Fruit fly (Drosophila melanogaster): Measurements from ENCODE around the gene Srp72.

Srp72 gene

DNA sequence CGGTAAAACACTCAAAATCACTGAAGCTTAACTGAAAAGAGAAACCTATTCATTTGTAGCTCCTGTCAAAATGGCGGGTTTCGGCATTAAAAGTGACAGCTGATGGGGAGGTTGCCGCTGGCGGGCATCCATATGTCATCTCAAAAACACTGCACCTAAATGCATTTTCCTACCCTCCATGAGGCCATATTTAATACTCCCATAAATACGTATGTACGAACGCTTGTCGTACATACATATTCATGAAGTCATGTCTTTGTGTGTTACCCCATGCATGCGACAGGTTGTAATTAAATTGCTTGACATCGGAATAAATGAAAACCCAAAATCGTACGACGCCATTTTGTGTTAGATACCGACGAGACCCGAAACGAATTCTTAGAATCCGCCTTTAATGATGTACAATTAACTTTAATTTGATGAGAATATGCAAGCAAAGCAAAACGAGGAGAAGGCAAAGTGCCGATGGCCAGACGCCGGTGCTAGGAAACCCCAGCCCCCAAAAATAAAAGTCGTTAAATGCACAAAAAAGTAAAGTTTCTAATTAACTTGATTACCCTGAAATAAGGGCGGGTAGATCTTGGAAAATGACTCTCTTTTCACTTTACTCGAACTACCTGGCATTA, 7.9 kb downstream of the Srp72 start:
- no peak for TF ChIP-seq CG14655 (GFP tag; optimal IDR thresholded peaks at IDR 0.05)
- TF ChIP-seq Ets98B (GFP tag; IDR thresholded peaks at IDR 0.05), result no peak

DNA sequence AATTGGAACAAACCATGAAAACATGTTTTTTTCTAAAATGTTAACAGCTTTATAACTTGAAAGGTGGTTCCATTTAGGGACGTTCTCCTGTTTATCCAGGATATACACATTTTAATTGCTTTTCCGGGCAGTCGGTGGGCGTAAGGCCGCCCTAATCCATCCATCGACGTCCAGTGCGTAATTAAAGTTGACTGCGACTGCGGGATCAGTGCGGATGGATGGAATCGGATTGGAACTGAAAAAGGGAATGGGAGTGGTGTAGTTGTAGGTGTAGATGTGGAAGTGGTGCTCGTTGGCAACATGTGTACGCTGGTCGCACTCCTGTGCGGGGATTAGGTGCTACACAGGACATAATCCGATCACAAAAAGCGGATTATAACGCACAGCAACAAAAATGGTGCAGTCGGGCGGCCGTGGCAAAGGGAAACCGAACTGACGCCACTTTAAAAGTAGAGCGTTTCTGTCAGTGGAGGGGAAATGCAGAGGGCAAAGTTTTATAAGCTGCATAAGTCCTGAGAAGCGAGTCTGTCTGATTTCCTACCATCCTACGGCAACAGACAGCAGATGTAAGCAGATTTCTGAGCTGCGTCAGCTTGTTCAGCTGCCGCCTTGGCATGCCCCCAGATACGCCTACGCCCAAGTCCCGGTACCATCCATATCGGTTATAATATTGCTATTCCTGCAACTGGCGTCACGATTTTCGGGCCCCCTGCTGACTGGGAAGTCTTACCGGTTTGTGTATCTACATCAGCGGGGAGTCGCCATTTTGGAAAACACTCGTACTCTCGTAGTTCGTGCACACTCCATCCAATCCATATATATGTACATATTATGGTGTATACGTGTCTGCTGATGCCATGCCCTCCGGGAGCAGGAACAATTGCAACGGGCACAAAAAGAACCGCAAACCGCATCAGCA, 9.2 kb downstream of the Srp72 start:
- TF ChIP-seq CG4496 (GFP tag; IDR thresholded peaks at IDR 0.05), result no peak
- TF ChIP-seq Pif1B (GFP tag; optimal IDR thresholded peaks at IDR 0.05), result no peak
- TF ChIP-seq D1 (tag; optimal IDR thresholded peaks at IDR 0.05), result no peak
- TF ChIP-seq CG13204 (GFP tag; optimal IDR thresholded peaks at IDR 0.05), result peak; percentile 41
- no peak for TF ChIP-seq Ets98B (GFP tag; IDR thresholded peaks at IDR 0.05)
- TF ChIP-seq CG12605 (GFP tag; IDR thresholded peaks at IDR 0.05), result no peak

DNA sequence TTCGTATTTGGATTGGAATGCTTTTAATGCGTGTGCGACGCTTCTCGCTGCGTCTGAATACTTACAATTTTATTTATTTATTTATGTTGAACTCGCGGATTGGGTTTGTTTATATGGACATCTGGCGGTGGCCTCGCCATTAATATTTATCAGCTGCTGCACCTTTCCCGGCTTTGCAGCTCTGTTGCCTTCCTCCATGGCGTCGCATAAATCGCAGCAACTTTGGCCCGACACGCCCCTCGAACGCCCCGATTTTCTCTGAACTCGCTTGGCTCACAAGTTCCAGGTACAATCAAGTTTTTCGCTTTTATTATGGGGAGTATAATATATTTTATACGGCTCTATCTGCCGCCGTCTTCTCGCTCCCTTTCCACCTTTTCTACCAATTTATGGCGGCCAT, 11.6 kb downstream of the Srp72 start:
- no peak for TF ChIP-seq CG15710 (tag; optimal IDR thresholded peaks at IDR 0.05)
- no peak for TF ChIP-seq CG14655 (GFP tag; optimal IDR thresholded peaks at IDR 0.05)
- no peak for TF ChIP-seq Pif1B (GFP tag; optimal IDR thresholded peaks at IDR 0.05)
- no peak for TF ChIP-seq CG4496 (GFP tag; IDR thresholded peaks at IDR 0.05)

DNA sequence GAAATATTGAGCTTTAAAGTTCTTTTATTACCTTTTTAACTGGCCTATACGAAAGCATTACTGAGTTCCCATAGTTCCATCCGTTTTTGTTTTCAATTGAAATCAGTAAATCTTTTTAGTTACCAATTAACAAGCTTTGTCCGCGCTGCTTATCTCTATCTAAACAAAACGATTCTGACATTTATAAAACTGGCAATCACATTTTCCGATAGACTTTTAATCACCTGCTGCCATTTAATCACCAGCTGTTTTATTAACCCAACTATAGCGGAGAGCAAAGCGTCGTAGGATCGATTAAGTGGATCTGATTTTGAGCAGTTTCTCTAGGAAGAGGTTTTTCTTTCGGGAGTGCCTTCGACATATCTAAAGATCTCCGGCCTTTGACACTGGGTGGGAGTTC, 14.1 kb downstream of the Srp72 start:
- TF ChIP-seq CG10348 (GFP tag; IDR thresholded peaks at IDR 0.05) (no peak), Pif1B (GFP tag; optimal IDR thresholded peaks at IDR 0.05) (no peak), CG15710 (tag; optimal IDR thresholded peaks at IDR 0.05) (no peak), rn (GFP tag; IDR thresholded peaks at IDR 0.05) (no peak), D1 (tag; optimal IDR thresholded peaks at IDR 0.05) (no peak), CG34367 (tag; optimal IDR thresholded peaks at IDR 0.05) (no peak), fd96Ca (GFP tag; IDR thresholded peaks at IDR 0.05) (no peak), Ets98B (GFP tag; IDR thresholded peaks at IDR 0.05) (no peak), Pif1A (GFP tag; optimal IDR thresholded peaks at IDR 0.05) (no peak), CG14655 (GFP tag; optimal IDR thresholded peaks at IDR 0.05) (no peak), gl (tag; optimal IDR thresholded peaks at IDR 0.05) (no peak), CG8159 (tag; optimal IDR thresholded peaks at IDR 0.05) (no peak)

DNA sequence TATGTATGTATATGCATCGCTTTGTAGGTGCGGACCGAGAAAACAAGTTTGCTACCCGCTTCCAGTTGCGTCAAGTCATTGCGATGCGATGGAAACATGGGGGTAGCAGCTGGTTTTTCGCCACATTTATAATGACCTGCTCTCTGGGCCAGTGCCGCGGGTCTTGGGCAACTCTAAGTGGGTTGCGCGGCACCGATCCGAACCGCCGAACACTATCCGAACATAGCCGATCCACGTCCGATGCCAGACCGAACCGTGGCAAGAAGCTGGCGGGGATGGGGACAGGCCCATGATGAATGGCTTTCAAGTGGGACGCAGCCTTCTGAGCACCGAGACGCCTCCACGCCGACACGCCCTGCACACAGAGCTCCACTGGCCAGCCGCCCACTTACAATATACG, 15.6 kb downstream of the Srp72 start:
- TF ChIP-seq CG32121 (GFP tag; IDR thresholded peaks at IDR 0.05) (peak; percentile 71), CG13204 (GFP tag; optimal IDR thresholded peaks at IDR 0.05) (peak; percentile 27), Ets98B (GFP tag; IDR thresholded peaks at IDR 0.05) (peak; percentile 69), EcR (GFP tag; optimal IDR thresholded peaks at IDR 0.05) (peak; percentile 20), CG4496 (GFP tag; IDR thresholded peaks at IDR 0.05) (peak; percentile 87), CG8159 (tag; optimal IDR thresholded peaks at IDR 0.05) (no peak)

DNA sequence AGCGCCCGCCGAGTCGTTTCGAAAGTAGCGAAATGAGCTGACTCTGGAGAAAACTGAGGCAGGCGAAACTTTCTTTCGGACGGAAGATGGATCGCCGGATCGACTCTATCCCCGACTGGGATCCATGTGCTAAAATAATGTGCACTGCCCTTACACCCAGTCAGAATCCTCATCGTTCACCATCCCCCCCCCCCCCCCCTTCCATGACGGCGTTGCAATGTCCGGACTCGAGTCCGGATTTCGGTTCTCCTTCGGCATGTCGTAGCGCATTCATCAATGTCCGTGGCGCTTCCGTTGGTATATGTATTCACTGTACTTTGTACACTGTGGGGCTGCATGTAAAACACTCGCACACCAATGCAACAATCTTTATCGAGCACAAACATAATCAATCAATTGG, 16.6 kb downstream of the Srp72 start:
- no peak for TF ChIP-seq CG32121 (GFP tag; IDR thresholded peaks at IDR 0.05)
- no peak for TF ChIP-seq CG12605 (GFP tag; IDR thresholded peaks at IDR 0.05)
- no peak for TF ChIP-seq CG4496 (GFP tag; IDR thresholded peaks at IDR 0.05)
- TF ChIP-seq Pif1A (GFP tag; optimal IDR thresholded peaks at IDR 0.05), result no peak
- no peak for TF ChIP-seq Pif1B (GFP tag; optimal IDR thresholded peaks at IDR 0.05)
- no peak for TF ChIP-seq CG10348 (GFP tag; IDR thresholded peaks at IDR 0.05)
- TF ChIP-seq EcR (GFP tag; optimal IDR thresholded peaks at IDR 0.05), result no peak
- no peak for TF ChIP-seq rn (GFP tag; IDR thresholded peaks at IDR 0.05)
- TF ChIP-seq CG8301 (tag; optimal IDR thresholded peaks at IDR 0.05), result no peak
- TF ChIP-seq Snoo (tag; optimal IDR thresholded peaks at IDR 0.05), result no peak
- TF ChIP-seq D1 (tag; optimal IDR thresholded peaks at IDR 0.05), result no peak
- no peak for TF ChIP-seq CG17806 (tag; optimal IDR thresholded peaks at IDR 0.05)
- no peak for TF ChIP-seq CG14655 (GFP tag; optimal IDR thresholded peaks at IDR 0.05)
- TF ChIP-seq CG9948 (tag; optimal IDR thresholded peaks at IDR 0.05), result no peak
- no peak for TF ChIP-seq CG34367 (tag; optimal IDR thresholded peaks at IDR 0.05)
- no peak for TF ChIP-seq CG8159 (tag; optimal IDR thresholded peaks at IDR 0.05)
- no peak for TF ChIP-seq fd96Ca (GFP tag; IDR thresholded peaks at IDR 0.05)

DNA sequence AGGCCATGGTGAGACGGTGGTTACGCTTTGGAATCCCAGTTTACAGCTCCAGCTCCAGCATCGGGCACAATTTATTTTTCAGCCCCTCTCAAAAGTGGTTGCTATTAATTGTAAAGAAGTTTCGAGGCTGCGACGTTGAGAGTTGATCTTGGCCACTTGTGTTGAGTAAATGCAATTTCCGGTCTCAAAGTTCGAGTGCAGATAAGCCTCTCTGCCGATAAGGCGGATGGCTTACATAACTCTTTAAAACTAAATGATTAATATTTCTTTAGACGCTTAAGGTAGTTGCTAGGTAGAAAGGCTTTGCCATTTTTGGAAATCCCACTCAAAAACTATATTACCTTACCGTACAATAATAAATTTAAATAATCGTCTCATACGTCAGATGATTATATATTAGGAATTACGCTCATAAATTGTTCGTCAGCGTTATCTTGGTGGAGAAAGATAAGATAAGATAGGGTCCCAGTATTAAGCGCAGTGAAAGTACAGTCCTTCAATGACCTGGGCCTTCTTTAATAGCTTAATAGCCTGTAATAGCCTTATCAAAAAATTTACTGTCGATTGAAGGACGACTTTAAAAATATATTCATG, 17.1 kb downstream of the Srp72 start:
- TF ChIP-seq EcR (GFP tag; optimal IDR thresholded peaks at IDR 0.05) (no peak), CG32121 (GFP tag; IDR thresholded peaks at IDR 0.05) (no peak), CG8301 (tag; optimal IDR thresholded peaks at IDR 0.05) (no peak), CG14655 (GFP tag; optimal IDR thresholded peaks at IDR 0.05) (no peak), CG4496 (GFP tag; IDR thresholded peaks at IDR 0.05) (no peak), Pif1B (GFP tag; optimal IDR thresholded peaks at IDR 0.05) (no peak), CG34367 (tag; optimal IDR thresholded peaks at IDR 0.05) (no peak), rn (GFP tag; IDR thresholded peaks at IDR 0.05) (no peak), D1 (tag; optimal IDR thresholded peaks at IDR 0.05) (no peak), Ets98B (GFP tag; IDR thresholded peaks at IDR 0.05) (no peak), gl (tag; optimal IDR thresholded peaks at IDR 0.05) (no peak), CG10348 (GFP tag; IDR thresholded peaks at IDR 0.05) (no peak), Pif1A (GFP tag; optimal IDR thresholded peaks at IDR 0.05) (no peak), fd96Ca (GFP tag; IDR thresholded peaks at IDR 0.05) (no peak), CG12605 (GFP tag; IDR thresholded peaks at IDR 0.05) (no peak)

Measured in whole organism, pupa.